Worm (Caenorhabditis elegans) whole organism, L4 larva: Measurements from ENCODE around the gene W10G11.3.

Experiments
- F37D6.2 ChIP-seq: sonication (generic microtip); optimal IDR thresholded peaks from 2 replicates; lab custom pipeline; 2016; ENCODE audit warnings: mild to moderate bottlenecking, missing genetic modification characterization, missing compliant biosample characterization
- F44E2.7 ChIP-seq: fragments of 200-800 bp; sonication (Bioruptor generic); IDR thresholded peaks from 2 replicates; pipeline ENCODE4 v2.1.2; 2022; ENCODE audit warnings: missing genetic modification characterization, missing compliant biosample characterization
- F49E8.2 ChIP-seq: sonication (generic microtip); optimal IDR thresholded peaks from 2 replicates; lab custom pipeline; 2016; ENCODE audit warnings: missing compliant biosample characterization, mild to moderate bottlenecking, missing genetic modification characterization, borderline replicate concordance
- T26A8.4 ChIP-seq: fragments of 200-800 bp; sonication (Bioruptor generic); IDR thresholded peaks from 2 replicates; pipeline ENCODE4 v1.3.6; 2022; ENCODE audit warnings: missing genetic modification characterization, missing compliant biosample characterization
- Y75B8A.6 ChIP-seq: fragments of 200-800 bp; sonication (Bioruptor generic); IDR thresholded peaks from 2 replicates; pipeline ENCODE4 v1.3.6; 2022; ENCODE audit warnings: missing genetic modification reagents, missing genetic modification characterization, missing compliant biosample characterization
- ZK337.2 ChIP-seq: fragments of 200-800 bp; sonication (Bioruptor generic); IDR thresholded peaks from 2 replicates; pipeline ENCODE4 v1.3.6; 2022; ENCODE audit warnings: missing genetic modification reagents, missing genetic modification characterization, missing compliant biosample characterization
- aha-1 ChIP-seq: fragments of 150-350 bp; peaks from one replicate; lab custom pipeline; 2014; ENCODE audit warnings: missing biosample characterization, missing genetic modification characterization
- ama-1 ChIP-seq: fragments of 150-350 bp; optimal IDR thresholded peaks from 2 replicates; lab custom pipeline; 2014; ENCODE audit warnings: inconsistent platforms, mixed read lengths
- arid-1 ChIP-seq: fragments of 200-800 bp; sonication (Bioruptor generic); conservative IDR thresholded peaks from 2 replicates; pipeline ENCODE4 v1.3.6; 2022; ENCODE audit warnings: missing genetic modification reagents, missing genetic modification characterization, missing compliant biosample characterization
- ceh-20 ChIP-seq: fragments of 200-800 bp; sonication (Bioruptor generic); IDR thresholded peaks from 2 replicates; pipeline ENCODE4 v1.3.6; 2022; ENCODE audit warnings: missing genetic modification reagents, missing genetic modification characterization, missing compliant biosample characterization
- ceh-28 ChIP-seq: fragments of 150-350 bp; optimal IDR thresholded peaks from 2 replicates; lab custom pipeline; 2014; ENCODE audit warnings: missing biosample characterization, missing genetic modification reagents, missing genetic modification characterization
- ceh-44 ChIP-seq: fragments of 200-800 bp; sonication (Bioruptor generic); IDR thresholded peaks from 2 replicates; pipeline ENCODE4 v1.3.6; 2022; ENCODE audit warnings: missing genetic modification reagents, missing genetic modification characterization, missing compliant biosample characterization
- ceh-62 ChIP-seq: sonication (generic microtip); optimal IDR thresholded peaks from 2 replicates; lab custom pipeline; 2017; ENCODE audit warnings: missing biosample characterization, missing genetic modification characterization
- dmd-8 ChIP-seq: fragments of 200-800 bp; sonication (Bioruptor generic); IDR thresholded peaks from 2 replicates; pipeline ENCODE4 v1.3.6; 2022; ENCODE audit warnings: missing genetic modification characterization, missing compliant biosample characterization
- dmd-9 ChIP-seq: fragments of 200-800 bp; sonication (Bioruptor generic); IDR thresholded peaks from 2 replicates; pipeline ENCODE4 v1.3.6; 2022; ENCODE audit warnings: missing genetic modification reagents, missing genetic modification characterization, missing compliant biosample characterization
- dpl-1 ChIP-seq: fragments of 150-350 bp; optimal IDR thresholded peaks from 2 replicates; lab custom pipeline; 2014; ENCODE audit warnings: missing biosample characterization, missing genetic modification reagents, missing genetic modification characterization
- duxl-1 ChIP-seq: sonication (generic microtip); optimal IDR thresholded peaks from 2 replicates; lab custom pipeline; 2016; ENCODE audit warnings: mild to moderate bottlenecking, missing genetic modification characterization, moderate library complexity, missing compliant biosample characterization; ENCODE audit not compliant: poor library complexity
- egl-27 ChIP-seq: sonication (generic microtip); optimal IDR thresholded peaks from 3 replicates; lab custom pipeline; 2017; ENCODE audit warnings: missing biosample characterization, missing genetic modification reagents, missing genetic modification characterization
- egl-43 ChIP-seq: fragments of 200-800 bp; sonication (Bioruptor generic); IDR thresholded peaks from 2 replicates; pipeline ENCODE4 v1.3.6; 2022; ENCODE audit warnings: missing genetic modification reagents, missing genetic modification characterization, missing compliant biosample characterization
- fkh-10 ChIP-seq: fragments of 150-350 bp; optimal IDR thresholded peaks from 2 replicates; lab custom pipeline; 2014; ENCODE audit warnings: missing biosample characterization, missing genetic modification reagents, missing genetic modification characterization
- fos-1 ChIP-seq: fragments of 150-350 bp; optimal IDR thresholded peaks from 2 replicates; lab custom pipeline; 2014; ENCODE audit warnings: missing biosample characterization, missing genetic modification characterization
- gei-8 ChIP-seq: fragments of 200-800 bp; sonication (Bioruptor generic); optimal IDR thresholded peaks from 2 replicates; lab custom pipeline; 2018; ENCODE audit warnings: mild to moderate bottlenecking, missing genetic modification characterization, missing compliant biosample characterization
- hif-1 ChIP-seq, 2 experiments: sonication (generic microtip); optimal IDR thresholded peaks; 2 replicates each; lab custom pipeline; 2016 to 2017; ENCODE audit warnings: missing compliant biosample characterization in 2 of 2, missing genetic modification characterization in 2 of 2, missing genetic modification reagents in 2 of 2, missing genotype in 2 of 2, mild to moderate bottlenecking in 1 of 2
- hlh-11 ChIP-seq: fragments of 200-800 bp; sonication (Bioruptor generic); optimal IDR thresholded peaks from 2 replicates; lab custom pipeline; 2018; ENCODE audit warnings: mild to moderate bottlenecking, missing genetic modification characterization, missing compliant biosample characterization
- lim-7 ChIP-seq: fragments of 200-800 bp; sonication (Bioruptor generic); IDR thresholded peaks from 2 replicates; pipeline ENCODE4 v1.3.6; 2022; ENCODE audit warnings: missing genetic modification characterization, missing compliant biosample characterization
- lin-1 ChIP-seq: fragments of 200-800 bp; sonication (Bioruptor generic); IDR thresholded peaks from 2 replicates; pipeline ENCODE4 v1.3.6; 2022; ENCODE audit warnings: missing genetic modification reagents, missing genetic modification characterization, missing compliant biosample characterization
- lin-15B ChIP-seq: fragments of 150-350 bp; sonication (generic microtip); optimal IDR thresholded peaks from 3 replicates; lab custom pipeline; 2014; ENCODE audit warnings: missing biosample characterization, missing genetic modification characterization
- lin-38 ChIP-seq: fragments of 200-800 bp; sonication (Bioruptor generic); IDR thresholded peaks from 2 replicates; pipeline ENCODE4 v1.3.6; 2022; ENCODE audit warnings: missing genetic modification reagents, missing genetic modification characterization, missing compliant biosample characterization
- lin-39 ChIP-seq: fragments of 150-350 bp; optimal IDR thresholded peaks from 2 replicates; lab custom pipeline; 2014; ENCODE audit warnings: missing biosample characterization, missing genetic modification reagents, missing genetic modification characterization
- lir-3 ChIP-seq: sonication (generic microtip); optimal IDR thresholded peaks from 2 replicates; lab custom pipeline; 2016; ENCODE audit warnings: mild to moderate bottlenecking, missing genetic modification characterization, missing compliant biosample characterization
- mdt-29 ChIP-seq: fragments of 200-800 bp; sonication (Bioruptor generic); IDR thresholded peaks from 2 replicates; pipeline ENCODE4 v1.3.6; 2022; ENCODE audit warnings: missing genetic modification reagents, missing genetic modification characterization, missing compliant biosample characterization
- mxl-3 ChIP-seq: fragments of 200-800 bp; sonication (Bioruptor generic); optimal IDR thresholded peaks from 2 replicates; lab custom pipeline; 2018; ENCODE audit warnings: mild to moderate bottlenecking, missing genetic modification characterization, missing compliant biosample characterization
- nhr-111 ChIP-seq: fragments of 200-800 bp; sonication (Bioruptor generic); optimal IDR thresholded peaks from 2 replicates; lab custom pipeline; 2018; ENCODE audit warnings: mild to moderate bottlenecking, missing genetic modification characterization, missing compliant biosample characterization
- nhr-237 ChIP-seq: sonication (generic microtip); optimal IDR thresholded peaks from 2 replicates; lab custom pipeline; 2017; ENCODE audit warnings: missing biosample characterization, missing genetic modification characterization
- nhr-25 ChIP-seq: sonication (generic microtip); optimal IDR thresholded peaks from 2 replicates; lab custom pipeline; 2017; ENCODE audit warnings: missing genetic modification characterization, mild to moderate bottlenecking, missing compliant biosample characterization, antibody characterized with exemption, moderate library complexity, borderline replicate concordance; ENCODE audit not compliant: insufficient read depth
- nhr-28 ChIP-seq: fragments of 150-350 bp; optimal IDR thresholded peaks from 2 replicates; lab custom pipeline; 2014; ENCODE audit warnings: missing biosample characterization, missing genetic modification characterization
- nhr-41 ChIP-seq: fragments of 200-800 bp; sonication (Bioruptor generic); IDR thresholded peaks from 2 replicates; pipeline ENCODE4 v1.3.6; 2022; ENCODE audit warnings: missing genetic modification reagents, missing genetic modification characterization, missing compliant biosample characterization
- nhr-48 ChIP-seq: sonication (generic microtip); optimal IDR thresholded peaks from 2 replicates; lab custom pipeline; 2016; ENCODE audit warnings: mild to moderate bottlenecking, missing genetic modification characterization, missing compliant biosample characterization
- nhr-76 ChIP-seq: fragments of 150-350 bp; optimal IDR thresholded peaks from 2 replicates; lab custom pipeline; 2014; ENCODE audit warnings: missing biosample characterization, missing genetic modification characterization
- nhr-77 ChIP-seq: fragments of 150-350 bp; optimal IDR thresholded peaks from 2 replicates; lab custom pipeline; 2014; ENCODE audit warnings: missing biosample characterization, missing genetic modification characterization
- php-3 ChIP-seq: fragments of 200-800 bp; sonication (Bioruptor generic); IDR thresholded peaks from 2 replicates; pipeline ENCODE4 v1.3.6; 2022; ENCODE audit warnings: missing genetic modification reagents, missing genetic modification characterization, missing compliant biosample characterization
- sdz-12 ChIP-seq: fragments of 200-800 bp; sonication (Bioruptor generic); optimal IDR thresholded peaks from 2 replicates; lab custom pipeline; 2018; ENCODE audit warnings: mild to moderate bottlenecking, missing genetic modification characterization, missing compliant biosample characterization
- set-16 ChIP-seq: fragments of 200-800 bp; sonication (Bioruptor generic); IDR thresholded peaks from 2 replicates; pipeline ENCODE4 v1.3.6; 2022; ENCODE audit warnings: missing genetic modification reagents, missing genetic modification characterization, missing compliant biosample characterization
- skn-1 ChIP-seq: fragments of 150-350 bp; optimal IDR thresholded peaks from 2 replicates; lab custom pipeline; 2014; ENCODE audit warnings: missing biosample characterization, missing genetic modification characterization
- snpc-4 ChIP-seq: fragments of 150-350 bp; optimal IDR thresholded peaks from 2 replicates; lab custom pipeline; 2014; ENCODE audit warnings: missing biosample characterization, missing genetic modification characterization
- tra-1 ChIP-seq: fragments of 200-800 bp; sonication (Bioruptor generic); IDR thresholded peaks from 2 replicates; pipeline ENCODE4 v1.3.6; 2022; ENCODE audit warnings: missing genetic modification reagents, missing genetic modification characterization, missing compliant biosample characterization
- unc-130 ChIP-seq: sonication (generic microtip); optimal IDR thresholded peaks from 2 replicates; lab custom pipeline; 2016; ENCODE audit warnings: missing genetic modification reagents, missing genetic modification characterization, missing compliant biosample characterization
- zag-1 ChIP-seq: fragments of 150-350 bp; optimal IDR thresholded peaks from 2 replicates; lab custom pipeline; 2014; ENCODE audit warnings: missing biosample characterization, missing genetic modification characterization
- zfp-3 ChIP-seq: fragments of 200-800 bp; sonication (Bioruptor generic); conservative IDR thresholded peaks from 2 replicates; pipeline ENCODE4 v1.3.6; 2022; ENCODE audit warnings: missing genetic modification reagents, missing genetic modification characterization, missing compliant biosample characterization
- zip-11 ChIP-seq: fragments of 200-800 bp; sonication (Bioruptor generic); IDR thresholded peaks from 2 replicates; pipeline ENCODE4 v1.3.6; 2022; ENCODE audit warnings: missing genetic modification characterization, missing compliant biosample characterization
- zip-2 ChIP-seq: fragments of 150-350 bp; optimal IDR thresholded peaks from 2 replicates; lab custom pipeline; 2014; ENCODE audit warnings: missing biosample characterization, missing genetic modification characterization

The W10G11.3 gene

ce11 chrII:3518961-3519544, 43.3 kb downstream of the W10G11.3 start, which contains the start of gene clec-126:
Gene clec-126 (plus strand): TSS chrII:3519494.
- TF ChIP-seq nhr-76 (tag; lab: Kevin White, UChicago), result no peak
- TF ChIP-seq ceh-62 (tag; lab: Kevin White, UChicago), result no peak
- peak; percentile 74 for TF ChIP-seq nhr-77 (tag; lab: Kevin White, UChicago)
- TF ChIP-seq ceh-44 (GFP tag; lab: Robert Waterston, UW), result peak; percentile 51; the same call in 1 of the 2 replicates
- TF ChIP-seq sdz-12, result peak; percentile 34
- TF ChIP-seq lin-39, result no peak
- no peak for TF ChIP-seq ceh-28 (tag; lab: Kevin White, UChicago)
- TF ChIP-seq arid-1, result peak; percentile 31; the same call in 1 of the 2 replicates
- TF ChIP-seq zag-1 (tag; lab: Kevin White, UChicago), result no peak
- TF ChIP-seq zip-2 (tag; lab: Kevin White, UChicago), result peak; percentile 65
- 0 out of 2 replicates have a peak, but pooled peaks have one; percentile 63 for TF ChIP-seq mdt-29 (GFP tag; lab: Robert Waterston, UW)
- no peak for TF ChIP-seq nhr-237 (tag; lab: Kevin White, UChicago)
- TF ChIP-seq nhr-48 (tag; lab: Kevin White, UChicago), result peak; percentile 82
- peak; percentile 43; the same call in 1 of the 2 replicates for TF ChIP-seq set-16 (GFP tag; lab: Robert Waterston, UW)
- peak; percentile 54 for TF ChIP-seq nhr-28 (tag; lab: Kevin White, UChicago)
- peak; percentile 64 for TF ChIP-seq ceh-20 (GFP tag; lab: Robert Waterston, UW)
- TF ChIP-seq snpc-4, result peak; percentile 12
- TF ChIP-seq dmd-9 (GFP tag; lab: Robert Waterston, UW), result peak; percentile 78
- TF ChIP-seq fos-1 (tag; lab: Kevin White, UChicago), result no peak
- peak in 1 of 2 experiments; percentile 45 for TF ChIP-seq hif-1 (tag; optimal IDR thresholded peaks at IDR 0.05; lab: Kevin White, UChicago)
- no peak for TF ChIP-seq F44E2.7
- TF ChIP-seq lim-7 (GFP tag; lab: Robert Waterston, UW), result peak; percentile 77
- peak; percentile 46 for TF ChIP-seq gei-8 (GFP tag; lab: Kevin White, UChicago)
- no peak; the same call in 1 of the 2 replicates for TF ChIP-seq Y75B8A.6 (GFP tag; lab: Robert Waterston, UW)
- peak; percentile 98 for TF ChIP-seq aha-1 (tag; lab: Kevin White, UChicago)
- TF ChIP-seq ZK337.2 (GFP tag; lab: Robert Waterston, UW), result no peak
- TF ChIP-seq T26A8.4, result peak; percentile 80
- peak; percentile 65 for TF ChIP-seq F49E8.2 (tag; lab: Kevin White, UChicago)
- TF ChIP-seq zfp-3 (GFP tag; lab: Robert Waterston, UW), result 0 out of 2 replicates have a peak, but pooled peaks have one; percentile 11
- 0 out of 2 replicates have a peak, but pooled peaks have one; percentile 9 for TF ChIP-seq zip-11 (GFP tag; lab: Robert Waterston, UW)
- TF ChIP-seq lin-1 (GFP tag; lab: Robert Waterston, UW), result no peak
- peak; percentile 68 for TF ChIP-seq unc-130 (GFP tag; lab: Kevin White, UChicago)
- no peak for TF ChIP-seq nhr-25 (tag; lab: Kevin White, UChicago)
- peak; percentile 86 for TF ChIP-seq lin-38 (GFP tag; lab: Robert Waterston, UW)
- no peak; the same call in 1 of the 2 replicates for TF ChIP-seq dmd-8 (GFP tag; lab: Robert Waterston, UW)
- TF ChIP-seq F37D6.2 (tag; lab: Kevin White, UChicago), result peak; percentile 63
- no peak for TF ChIP-seq lin-15B
- TF ChIP-seq mxl-3 (GFP tag; lab: Kevin White, UChicago), result peak; percentile 63
- peak; percentile 11 for TF ChIP-seq nhr-111 (GFP tag; lab: Kevin White, UChicago)
- peak; percentile 30 for TF ChIP-seq fkh-10 (GFP tag; lab: Kevin White, UChicago)
- TF ChIP-seq nhr-41 (GFP tag; lab: Robert Waterston, UW), result no peak; the same call in 1 of the 2 replicates
- no peak for TF ChIP-seq skn-1 (tag; lab: Kevin White, UChicago)
- peak; percentile 91 for TF ChIP-seq egl-43 (GFP tag; lab: Robert Waterston, UW)
- TF ChIP-seq php-3 (GFP tag; lab: Robert Waterston, UW), result no peak; the same call in 1 of the 2 replicates
- TF ChIP-seq duxl-1, result peak; percentile 67
- TF ChIP-seq egl-27, result no peak
- TF ChIP-seq ama-1, result no peak
- peak; percentile 74 for TF ChIP-seq lir-3
- peak; percentile 71; the same call in 1 of the 2 replicates for TF ChIP-seq tra-1 (GFP tag; lab: Robert Waterston, UW)
- TF ChIP-seq hlh-11 (tag; lab: Kevin White, UChicago), result peak; percentile 84
- TF ChIP-seq dpl-1 (GFP tag; lab: Kevin White, UChicago), result peak; percentile 47
